Fruit fly (Drosophila melanogaster): ENCODE results near the gene Mur18B.

Mur18B gene

DNA sequence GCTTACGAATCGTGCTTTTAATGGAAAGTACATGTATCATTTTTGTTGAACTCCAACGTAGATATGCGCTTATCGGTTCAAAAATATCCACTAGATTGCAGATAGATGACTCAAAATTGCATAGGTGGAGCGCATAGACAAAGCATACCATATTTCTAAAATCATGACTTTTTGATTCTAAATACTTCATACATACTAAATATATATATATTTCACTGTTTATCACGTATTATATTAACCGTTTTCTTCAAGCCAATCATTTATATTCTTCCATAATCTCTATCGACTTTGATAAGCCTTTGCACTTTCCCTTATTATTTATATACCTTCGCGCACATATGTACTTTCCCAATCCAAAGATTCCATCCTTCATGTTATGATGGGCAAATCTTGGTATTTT is 1.1 kb upstream of the Mur18B start, which contains the start of gene CG14195:
Gene CG14195, minus strand, starts transcription at position 101 of the 400 bp plus-strand sequence.
- no peak for TF ChIP-seq Crg-1 (GFP tag; optimal IDR thresholded peaks at IDR 0.05)
- no peak for TF ChIP-seq CG12768 (GFP tag; optimal IDR thresholded peaks at IDR 0.05)
- TF ChIP-seq toe (GFP tag; optimal IDR thresholded peaks at IDR 0.05), result no peak
- TF ChIP-seq CG33017 (tag; optimal IDR thresholded peaks at IDR 0.05), result no peak
- no peak for TF ChIP-seq CG14711 (tag; optimal IDR thresholded peaks at IDR 0.05)
- no peak for TF ChIP-seq cic (GFP tag; optimal IDR thresholded peaks at IDR 0.05)
- no peak for TF ChIP-seq CG11617 (GFP tag; optimal IDR thresholded peaks at IDR 0.05)
- no peak for TF ChIP-seq CG5204 (GFP tag; optimal IDR thresholded peaks at IDR 0.05)
- no peak for TF ChIP-seq bab1 (GFP tag; optimal IDR thresholded peaks at IDR 0.05)
- TF ChIP-seq Hr96 (GFP tag; optimal IDR thresholded peaks at IDR 0.05), result no peak
- TF ChIP-seq Clk (GFP tag; optimal IDR thresholded peaks at IDR 0.05), result no peak
- no peak for TF ChIP-seq pad (GFP tag; optimal IDR thresholded peaks at IDR 0.05)
- TF ChIP-seq Mnt (GFP tag; optimal IDR thresholded peaks at IDR 0.05), result no peak

DNA sequence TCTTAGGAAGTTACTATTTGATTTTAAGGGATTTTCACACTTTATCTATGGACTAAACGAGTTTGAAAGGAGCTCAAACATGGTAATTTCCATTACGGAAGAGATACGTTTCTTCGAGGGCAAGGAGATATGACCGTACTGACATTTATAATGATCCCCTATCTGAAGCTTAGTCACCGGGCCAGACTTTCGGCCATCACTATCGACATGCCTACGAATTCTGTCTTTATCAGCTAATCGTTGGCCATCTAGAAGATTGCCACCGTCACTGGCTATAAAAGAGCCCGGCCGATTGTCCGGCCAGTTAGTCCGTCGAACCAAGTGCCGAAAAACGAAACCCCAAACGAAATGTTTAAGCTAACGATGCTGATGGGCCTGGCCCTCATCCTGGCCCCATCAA is 2.2 kb downstream of the Mur18B start, which contains the start of gene Muc18B:
Gene Muc18B, plus strand, starts transcription at position 301 of the 400 bp plus-strand sequence.
- no peak for TF ChIP-seq cic (GFP tag; optimal IDR thresholded peaks at IDR 0.05)
- TF ChIP-seq pad (GFP tag; optimal IDR thresholded peaks at IDR 0.05), result no peak
- no peak for TF ChIP-seq bab1 (GFP tag; optimal IDR thresholded peaks at IDR 0.05)
- no peak for TF ChIP-seq CG5204 (GFP tag; optimal IDR thresholded peaks at IDR 0.05)
- TF ChIP-seq CG7045 (GFP tag; optimal IDR thresholded peaks at IDR 0.05), result no peak
- TF ChIP-seq kay (GFP tag; ENCODE audit: borderline replicate concordance), result no peak
- TF ChIP-seq CG14711 (tag; optimal IDR thresholded peaks at IDR 0.05), result no peak
- no peak for TF ChIP-seq CG11617 (GFP tag; optimal IDR thresholded peaks at IDR 0.05)
- TF ChIP-seq Mnt (GFP tag; optimal IDR thresholded peaks at IDR 0.05), result no peak
- no peak for TF ChIP-seq CG1620 (GFP tag; optimal IDR thresholded peaks at IDR 0.05)
- no peak for TF ChIP-seq cnc (optimal IDR thresholded peaks at IDR 0.05)
- TF ChIP-seq toe (GFP tag; optimal IDR thresholded peaks at IDR 0.05), result no peak
- TF ChIP-seq Clk (GFP tag; optimal IDR thresholded peaks at IDR 0.05), result no peak
- TF ChIP-seq tj (GFP tag; optimal IDR thresholded peaks at IDR 0.05), result no peak
- TF ChIP-seq CG7101 (tag; optimal IDR thresholded peaks at IDR 0.05), result no peak
- TF ChIP-seq CG33017 (tag; optimal IDR thresholded peaks at IDR 0.05), result no peak
- TF ChIP-seq Hr96 (GFP tag; optimal IDR thresholded peaks at IDR 0.05), result no peak
- no peak for TF ChIP-seq CG12768 (GFP tag; optimal IDR thresholded peaks at IDR 0.05)
- TF ChIP-seq ovo (GFP tag; optimal IDR thresholded peaks at IDR 0.05), result no peak

DNA sequence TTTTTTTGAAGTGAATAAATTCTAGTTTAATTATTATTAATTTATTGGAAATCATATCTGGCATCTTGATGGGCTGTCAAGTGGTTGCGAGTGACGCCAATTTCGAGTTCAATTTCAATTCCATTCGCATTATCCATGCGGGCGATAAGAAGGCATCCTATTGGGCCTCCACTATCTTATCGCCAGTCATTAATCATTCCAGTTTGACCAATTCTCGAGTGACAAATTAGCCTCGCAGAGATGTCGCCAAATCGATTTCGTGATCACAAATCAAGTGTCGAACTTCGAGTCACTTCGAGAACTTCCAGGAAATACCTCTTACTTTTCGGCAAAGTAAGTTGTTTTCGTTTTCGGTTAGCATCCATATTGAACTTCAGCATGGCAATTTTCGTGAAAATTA is 3.6 kb downstream of the Mur18B start:
- TF ChIP-seq CG5204 (GFP tag; optimal IDR thresholded peaks at IDR 0.05), result no peak
- TF ChIP-seq bab1 (GFP tag; optimal IDR thresholded peaks at IDR 0.05), result no peak
- no peak for TF ChIP-seq CG7101 (tag; optimal IDR thresholded peaks at IDR 0.05)
- TF ChIP-seq CG1620 (GFP tag; optimal IDR thresholded peaks at IDR 0.05), result no peak
- no peak for TF ChIP-seq cic (GFP tag; optimal IDR thresholded peaks at IDR 0.05)
- no peak for TF ChIP-seq CG7045 (GFP tag; optimal IDR thresholded peaks at IDR 0.05)
- no peak for TF ChIP-seq toe (GFP tag; optimal IDR thresholded peaks at IDR 0.05)
- no peak for TF ChIP-seq CG12768 (GFP tag; optimal IDR thresholded peaks at IDR 0.05)
- TF ChIP-seq Hr96 (GFP tag; optimal IDR thresholded peaks at IDR 0.05), result no peak
- TF ChIP-seq pad (GFP tag; optimal IDR thresholded peaks at IDR 0.05), result no peak
- no peak for TF ChIP-seq CG11617 (GFP tag; optimal IDR thresholded peaks at IDR 0.05)
- TF ChIP-seq Mnt (GFP tag; optimal IDR thresholded peaks at IDR 0.05), result no peak

DNA sequence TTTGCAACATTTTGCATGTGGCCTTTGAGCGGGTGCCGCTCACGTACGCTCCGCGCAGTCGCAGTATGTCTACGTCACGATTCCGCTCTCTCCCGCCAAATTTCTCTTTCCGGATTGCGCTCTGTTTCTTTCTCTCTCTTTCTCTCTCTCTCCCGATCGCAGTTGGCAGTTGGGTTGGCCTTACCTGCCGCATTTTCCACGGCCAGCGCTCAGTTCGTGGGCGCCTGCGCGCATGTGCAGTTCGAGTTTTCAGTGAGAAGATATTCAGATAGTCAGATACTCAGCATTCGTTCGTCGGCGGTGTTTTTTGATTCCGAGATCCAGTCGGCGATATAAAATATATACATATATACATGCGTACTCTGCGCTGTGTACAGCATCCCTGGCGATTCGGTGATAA is 7.4 kb downstream of the Mur18B start, which contains the start of gene CG7884:
Gene CG7884, plus strand, starts transcription at position 208 of the 400 bp plus-strand sequence.
- TF ChIP-seq kay (GFP tag; ENCODE audit: borderline replicate concordance) (no peak), ovo (GFP tag; optimal IDR thresholded peaks at IDR 0.05) (no peak), toe (GFP tag; optimal IDR thresholded peaks at IDR 0.05) (no peak), tj (GFP tag; optimal IDR thresholded peaks at IDR 0.05) (no peak), pad (GFP tag; optimal IDR thresholded peaks at IDR 0.05) (no peak), CG7045 (GFP tag; optimal IDR thresholded peaks at IDR 0.05) (no peak), CG1620 (GFP tag; optimal IDR thresholded peaks at IDR 0.05) (no peak), CG12768 (GFP tag; optimal IDR thresholded peaks at IDR 0.05) (no peak), Mnt (GFP tag; optimal IDR thresholded peaks at IDR 0.05) (no peak), CG14711 (tag; optimal IDR thresholded peaks at IDR 0.05) (no peak), CG7101 (tag; optimal IDR thresholded peaks at IDR 0.05) (no peak), Clk (GFP tag; optimal IDR thresholded peaks at IDR 0.05) (no peak), Crg-1 (GFP tag; optimal IDR thresholded peaks at IDR 0.05) (no peak), cic (GFP tag; optimal IDR thresholded peaks at IDR 0.05) (no peak), Hr96 (GFP tag; optimal IDR thresholded peaks at IDR 0.05) (no peak)

DNA sequence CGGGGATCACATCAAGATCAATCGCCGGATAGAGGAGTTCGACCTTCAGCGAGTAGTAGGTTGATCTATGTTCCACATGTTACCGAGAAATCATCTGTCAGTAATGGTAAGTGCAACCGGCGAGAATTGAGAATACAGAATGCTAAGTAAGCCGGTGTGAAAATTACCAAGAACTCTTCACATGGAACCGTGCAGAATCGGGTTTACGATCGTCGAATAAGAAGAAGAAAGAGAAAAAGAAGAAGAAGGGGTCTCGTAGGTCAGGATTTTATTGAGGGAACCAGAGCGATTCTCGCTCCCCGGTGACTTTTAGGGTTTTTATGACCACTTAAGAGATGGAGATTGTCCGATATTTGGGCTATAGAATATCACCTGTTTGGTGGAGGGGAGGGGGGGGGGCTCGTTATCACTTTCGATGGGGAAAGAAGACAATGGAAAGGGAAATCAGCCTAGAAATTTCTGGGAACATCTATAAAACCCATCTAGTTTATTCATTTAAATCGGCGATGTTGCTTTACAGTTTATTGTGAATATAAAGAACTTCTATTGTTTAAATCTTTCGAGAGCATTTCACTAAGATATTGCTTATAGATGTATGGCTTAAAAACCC is 8.0 kb downstream of the Mur18B start:
- no peak for TF ChIP-seq CG7101 (tag; optimal IDR thresholded peaks at IDR 0.05)
- TF ChIP-seq cic (GFP tag; optimal IDR thresholded peaks at IDR 0.05), result no peak
- no peak for TF ChIP-seq bab1 (GFP tag; optimal IDR thresholded peaks at IDR 0.05)
- no peak for TF ChIP-seq CG1620 (GFP tag; optimal IDR thresholded peaks at IDR 0.05)
- no peak for TF ChIP-seq pad (GFP tag; optimal IDR thresholded peaks at IDR 0.05)
- no peak for TF ChIP-seq CG5204 (GFP tag; optimal IDR thresholded peaks at IDR 0.05)
- TF ChIP-seq Mnt (GFP tag; optimal IDR thresholded peaks at IDR 0.05), result no peak
- no peak for TF ChIP-seq Crg-1 (GFP tag; optimal IDR thresholded peaks at IDR 0.05)
- no peak for TF ChIP-seq CG11617 (GFP tag; optimal IDR thresholded peaks at IDR 0.05)
- TF ChIP-seq CG12768 (GFP tag; optimal IDR thresholded peaks at IDR 0.05), result no peak
- TF ChIP-seq kay (GFP tag; ENCODE audit: borderline replicate concordance), result no peak
- no peak for TF ChIP-seq toe (GFP tag; optimal IDR thresholded peaks at IDR 0.05)
- TF ChIP-seq ovo (GFP tag; optimal IDR thresholded peaks at IDR 0.05), result no peak
- no peak for TF ChIP-seq CG14711 (tag; optimal IDR thresholded peaks at IDR 0.05)
- no peak for TF ChIP-seq tj (GFP tag; optimal IDR thresholded peaks at IDR 0.05)
- no peak for TF ChIP-seq CG7045 (GFP tag; optimal IDR thresholded peaks at IDR 0.05)

Measured in whole organism, adult.